Fruit fly (Drosophila melanogaster) whole organism, embryonic: ENCODE measurements around the gene ZnT77C.

Experiments used
- Asciz ChIP-seq: fragments of 200-800 bp; sonication (Bioruptor generic); optimal IDR thresholded peaks from 2 replicates; lab custom pipeline; 2017; ENCODE audit warnings: missing biosample characterization, mild to moderate bottlenecking, missing genetic modification characterization, missing genetic modification reagents
- CG11504 ChIP-seq: fragments of 200-800 bp; sonication (Bioruptor generic); optimal IDR thresholded peaks from 3 replicates; lab custom pipeline; 2019; ENCODE audit warnings: missing biosample characterization, mild to moderate bottlenecking, missing genetic modification characterization, moderate library complexity
- CG12071 ChIP-seq: fragments of 200-800 bp; sonication (Bioruptor generic); optimal IDR thresholded peaks from 3 replicates; lab custom pipeline; 2018; ENCODE audit warnings: missing biosample characterization, mild to moderate bottlenecking, missing genetic modification characterization
- CG14667 ChIP-seq: fragments of 200-800 bp; sonication (Bioruptor generic); IDR thresholded peaks from 2 replicates; pipeline ENCODE4 v1.3.6; 2022; ENCODE audit warnings: missing biosample characterization, missing genetic modification characterization
- CG1603 ChIP-seq: fragments of 200-800 bp; sonication (Bioruptor generic); optimal IDR thresholded peaks from 2 replicates; lab custom pipeline; 2019; ENCODE audit warnings: missing biosample characterization, mild to moderate bottlenecking, missing genetic modification characterization, moderate library complexity
- CG1647 ChIP-seq: fragments of 200-800 bp; sonication (Bioruptor generic); optimal IDR thresholded peaks from 3 replicates; lab custom pipeline; 2016; ENCODE audit warnings: missing biosample characterization, missing genetic modification characterization
- CG17328 ChIP-seq: fragments of 200-800 bp; sonication (Bioruptor generic); IDR thresholded peaks from 2 replicates; pipeline ENCODE4 v1.3.6; 2022; ENCODE audit warnings: missing biosample characterization, missing genetic modification characterization
- CG18764 ChIP-seq: fragments of 200-800 bp; sonication (Bioruptor generic); optimal IDR thresholded peaks from 3 replicates; lab custom pipeline; 2016; ENCODE audit warnings: missing biosample characterization, missing genetic modification characterization
- CG2120 ChIP-seq: fragments of 200-800 bp; sonication (Bioruptor generic); optimal IDR thresholded peaks from 3 replicates; lab custom pipeline; 2016; ENCODE audit warnings: missing biosample characterization, missing genetic modification characterization
- CG3281 ChIP-seq: fragments of 200-800 bp; sonication (Bioruptor generic); optimal IDR thresholded peaks from 3 replicates; lab custom pipeline; 2017; ENCODE audit warnings: missing biosample characterization, mild to moderate bottlenecking, missing genetic modification characterization
- CG33213 ChIP-seq: fragments of 200-800 bp; sonication (Bioruptor generic); optimal IDR thresholded peaks from 3 replicates; lab custom pipeline; 2016; ENCODE audit warnings: missing biosample characterization, missing genetic modification characterization
- CG3726 ChIP-seq: fragments of 200-800 bp; sonication (Bioruptor generic); IDR thresholded peaks from 3 replicates; pipeline ENCODE4, ENCODE4 v1.3.6; 2022; ENCODE audit warnings: missing biosample characterization, missing genetic modification characterization
- CG3847 ChIP-seq: fragments of 200-800 bp; sonication (Bioruptor generic); IDR thresholded peaks from 2 replicates; pipeline ENCODE4 v1.3.6; 2022; ENCODE audit warnings: missing biosample characterization, missing genetic modification characterization
- CG4360 ChIP-seq: fragments of 200-800 bp; sonication (Bioruptor generic); IDR thresholded peaks from 2 replicates; pipeline ENCODE4 v1.3.6; 2022; ENCODE audit warnings: missing biosample characterization, missing genetic modification characterization
- CG6272 ChIP-seq: fragments of 200-800 bp; sonication (Bioruptor generic); IDR thresholded peaks from 2 replicates; pipeline ENCODE4 v1.3.6; 2022; ENCODE audit warnings: missing biosample characterization, missing genetic modification characterization
- CG6683 ChIP-seq: fragments of 200-800 bp; sonication (Bioruptor generic); optimal IDR thresholded peaks from 2 replicates; lab custom pipeline; 2017; ENCODE audit warnings: missing biosample characterization, mild to moderate bottlenecking, missing genetic modification characterization, missing genetic modification reagents
- CG7372 ChIP-seq: fragments of 200-800 bp; sonication (Bioruptor generic); IDR thresholded peaks from 2 replicates; pipeline ENCODE4 v1.3.6; 2022; ENCODE audit warnings: missing biosample characterization, missing genetic modification characterization
- CG7556 ChIP-seq: fragments of 200-800 bp; sonication (Bioruptor generic); optimal IDR thresholded peaks from 2 replicates; lab custom pipeline; 2017; ENCODE audit warnings: missing biosample characterization, mild to moderate bottlenecking, missing genetic modification characterization
- CG7987 ChIP-seq: fragments of 200-800 bp; sonication (Bioruptor generic); optimal IDR thresholded peaks from 2 replicates; lab custom pipeline; 2018; ENCODE audit warnings: missing biosample characterization, mild to moderate bottlenecking, missing genetic modification characterization, moderate library complexity
- CG8281 ChIP-seq: fragments of 200-800 bp; sonication (Bioruptor generic); optimal IDR thresholded peaks from 2 replicates; lab custom pipeline; 2018; ENCODE audit warnings: missing biosample characterization, mild to moderate bottlenecking, missing genetic modification characterization, moderate library complexity
- CG8944 ChIP-seq: fragments of 200-800 bp; sonication (Bioruptor generic); optimal IDR thresholded peaks from 3 replicates; lab custom pipeline; 2016; ENCODE audit warnings: missing biosample characterization, missing genetic modification characterization
- CG9727 ChIP-seq: fragments of 200-800 bp; sonication (Bioruptor generic); optimal IDR thresholded peaks from 3 replicates; lab custom pipeline; 2017; ENCODE audit warnings: missing biosample characterization, mild to moderate bottlenecking, missing genetic modification characterization
- CoRest ChIP-seq: fragments of 200-800 bp; sonication (Bioruptor generic); optimal IDR thresholded peaks from 3 replicates; lab custom pipeline; 2018; ENCODE audit warnings: missing biosample characterization, mild to moderate bottlenecking, missing genetic modification characterization, moderate library complexity
- Dref ChIP-seq: fragments of 200-800 bp; sonication (Bioruptor generic); IDR thresholded peaks from 2 replicates; pipeline ENCODE4 v1.3.6; 2022; ENCODE audit warnings: missing biosample characterization, missing genetic modification characterization
- HLH3B ChIP-seq: fragments of 200-800 bp; sonication (Bioruptor generic); IDR thresholded peaks from 2 replicates; pipeline ENCODE4 v1.3.6; 2022; ENCODE audit warnings: missing biosample characterization, missing genetic modification characterization
- Hand ChIP-seq: fragments of 200-800 bp; sonication (Bioruptor generic); optimal IDR thresholded peaks from 2 replicates; lab custom pipeline; 2017; ENCODE audit warnings: mild to moderate bottlenecking, missing biosample characterization, missing genetic modification reagents, missing genetic modification characterization
- Lim3 ChIP-seq: fragments of 200-800 bp; sonication (Bioruptor generic); IDR thresholded peaks from 2 replicates; pipeline ENCODE4 v1.3.6; 2022; ENCODE audit warnings: missing biosample characterization, missing genetic modification characterization
- MTF-1 ChIP-seq: fragments of 200-800 bp; sonication (Bioruptor generic); optimal IDR thresholded peaks from 2 replicates; lab custom pipeline; 2018; ENCODE audit warnings: missing biosample characterization, mild to moderate bottlenecking, missing genetic modification characterization, borderline replicate concordance
- Med ChIP-seq: fragments of 200-800 bp; sonication (Bioruptor generic); peaks from one replicate; lab custom pipeline; 2016; ENCODE audit warnings: missing biosample characterization, missing genetic modification characterization, mild to moderate bottlenecking, inconsistent platforms, moderate library complexity
- Meics ChIP-seq: fragments of 200-800 bp; sonication (Bioruptor generic); optimal IDR thresholded peaks from 2 replicates; lab custom pipeline; 2017; ENCODE audit warnings: missing biosample characterization, mild to moderate bottlenecking, missing genetic modification characterization
- Myb ChIP-seq: fragments of 200-800 bp; sonication (Bioruptor generic); optimal IDR thresholded peaks from 2 replicates; lab custom pipeline; 2016; ENCODE audit warnings: missing biosample characterization, missing genetic modification characterization
- Nf-YA ChIP-seq: fragments of 200-800 bp; sonication (Bioruptor generic); IDR thresholded peaks from 2 replicates; pipeline ENCODE4 v1.3.6; 2022; ENCODE audit warnings: missing biosample characterization, missing genetic modification characterization
- Rfx ChIP-seq: fragments of 200-800 bp; sonication (Bioruptor generic); IDR thresholded peaks from 2 replicates; pipeline ENCODE4 v1.3.6; 2022; ENCODE audit warnings: missing biosample characterization, missing genetic modification characterization
- Side ChIP-seq: fragments of 200-800 bp; sonication (Bioruptor generic); optimal IDR thresholded peaks from 2 replicates; lab custom pipeline; 2016; ENCODE audit warnings: missing biosample characterization, missing genetic modification characterization
- Tbp ChIP-seq: fragments of >200 bp; optimal IDR thresholded peaks from 2 replicates; lab custom pipeline; 2018; ENCODE audit warnings: missing biosample characterization, missing genetic modification characterization
- chm ChIP-seq: fragments of 200-800 bp; sonication (Bioruptor generic); IDR thresholded peaks from 2 replicates; pipeline ENCODE4 v1.3.6; 2022; ENCODE audit warnings: missing biosample characterization, missing genetic modification characterization
- gsb ChIP-seq: fragments of 200-800 bp; sonication (Bioruptor generic); IDR thresholded peaks from 2 replicates; pipeline ENCODE4 v1.3.6; 2022; ENCODE audit warnings: missing biosample characterization, missing genetic modification characterization
- h ChIP-seq: fragments of >200 bp; optimal IDR thresholded peaks from 2 replicates; lab custom pipeline; 2017
- her ChIP-seq: fragments of 200-800 bp; sonication (Bioruptor generic); optimal IDR thresholded peaks from 2 replicates; lab custom pipeline; 2016; ENCODE audit warnings: missing biosample characterization, missing genetic modification characterization
- lilli ChIP-seq: fragments of 200-800 bp; sonication (Bioruptor generic); optimal IDR thresholded peaks from 3 replicates; lab custom pipeline; 2016; ENCODE audit warnings: missing biosample characterization, missing genetic modification characterization
- mirr ChIP-seq: fragments of 200-800 bp; sonication (Bioruptor generic); optimal IDR thresholded peaks from 3 replicates; lab custom pipeline; 2018; ENCODE audit warnings: missing biosample characterization, mild to moderate bottlenecking, missing genetic modification characterization
- nerfin-2 ChIP-seq: fragments of 200-800 bp; sonication (Bioruptor generic); IDR thresholded peaks from 2 replicates; pipeline ENCODE4 v1.3.6; 2022; ENCODE audit warnings: missing biosample characterization, missing genetic modification characterization; ENCODE audit not compliant: partially characterized antibody
- oc ChIP-seq: fragments of 200-800 bp; sonication (Bioruptor generic); optimal IDR thresholded peaks from 2 replicates; lab custom pipeline; 2018; ENCODE audit warnings: missing biosample characterization, mild to moderate bottlenecking, missing genetic modification characterization, moderate library complexity
- onecut ChIP-seq: fragments of 200-800 bp; sonication (Bioruptor generic); IDR thresholded peaks from 2 replicates; pipeline ENCODE4 v1.3.6; 2022; ENCODE audit warnings: missing biosample characterization, missing genetic modification characterization
- tna ChIP-seq: fragments of 200-800 bp; sonication (Bioruptor generic); IDR thresholded peaks from 2 replicates; pipeline ENCODE4 v1.3.6; 2022; ENCODE audit warnings: missing biosample characterization, missing genetic modification characterization; ENCODE audit not compliant: partially characterized antibody
- trh ChIP-seq: fragments of 200-800 bp; sonication (Bioruptor generic); optimal IDR thresholded peaks from 2 replicates; lab custom pipeline; 2016; ENCODE audit warnings: missing biosample characterization, missing genetic modification characterization
- ttk ChIP-seq: fragments of 200-800 bp; sonication (Bioruptor generic); IDR thresholded peaks from 2 replicates; pipeline ENCODE4 v2.1.2; 2022; ENCODE audit warnings: missing biosample characterization, missing genetic modification characterization
- unc-4 ChIP-seq: fragments of 200-800 bp; sonication (Bioruptor generic); IDR thresholded peaks from 2 replicates; pipeline ENCODE4 v1.3.6; 2022; ENCODE audit warnings: missing biosample characterization, missing genetic modification characterization; ENCODE audit not compliant: partially characterized antibody
- vvl ChIP-seq: fragments of 200-800 bp; sonication (Bioruptor generic); IDR thresholded peaks from 2 replicates; pipeline ENCODE4 v1.3.6; 2022; ENCODE audit warnings: missing biosample characterization, missing genetic modification characterization
- wor ChIP-seq: fragments of 200-800 bp; sonication (Bioruptor generic); IDR thresholded peaks from 2 replicates; pipeline ENCODE4 v1.3.6; 2022; ENCODE audit warnings: missing biosample characterization, missing genetic modification characterization
- zfh2 ChIP-seq: fragments of 200-800 bp; sonication (Bioruptor generic); optimal IDR thresholded peaks from 2 replicates; lab custom pipeline; 2016; ENCODE audit warnings: missing biosample characterization, missing genetic modification characterization

ZnT77C gene

DNA sequence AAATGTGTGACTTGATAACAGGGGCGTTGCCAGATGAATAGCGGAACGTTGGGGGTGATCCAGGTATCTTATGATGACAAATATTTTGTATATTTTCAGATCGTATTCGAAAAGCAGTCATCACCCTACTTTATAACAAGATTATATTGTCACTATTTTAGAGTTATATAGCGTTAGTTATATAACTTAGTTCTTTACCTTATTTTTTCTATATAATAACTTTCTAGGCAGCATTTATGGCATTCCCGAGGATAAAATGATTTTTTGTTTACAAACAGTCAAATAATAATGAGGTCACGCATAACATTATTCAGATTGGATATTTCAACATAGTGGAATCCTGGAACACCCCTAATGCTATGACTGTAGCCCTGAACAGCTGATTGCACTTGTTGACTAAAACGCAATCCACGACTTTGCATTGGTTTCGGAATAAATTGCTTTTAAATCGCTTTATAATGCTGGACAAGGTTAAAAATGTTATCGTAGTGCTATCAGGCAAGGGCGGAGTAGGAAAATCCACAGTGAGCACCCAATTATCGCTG lies 31.5 kb upstream of the ZnT77C start, which contains the start of gene Nubp2 (continued):
- TF ChIP-seq CG7556 (GFP tag; lab: Kevin White, UChicago) (peak; percentile 95), CG8944 (GFP tag; lab: Kevin White, UChicago) (peak; percentile 92), her (peak; percentile 79), CG9727 (GFP tag; lab: Kevin White, UChicago) (peak; percentile 96), CG1603 (tag; lab: Kevin White, UChicago) (peak; percentile 86), h (lab: Kevin White, UChicago) (no peak), vvl (peak; percentile 95), CG3726 (GFP tag; lab: Robert Waterston, UW) (peak; percentile 87; the same call in 1 of the 3 replicates), CG1647 (GFP tag; lab: Kevin White, UChicago) (peak; percentile 92), Hand (GFP tag; lab: Kevin White, UChicago) (peak; percentile 83), CG2120 (peak; percentile 98), MTF-1 (peak; percentile 65), CoRest (tag; lab: Kevin White, UChicago) (peak; percentile 98), Lim3 (GFP tag; lab: Robert Waterston, UW) (peak; percentile 63; the same call in 1 of the 2 replicates), CG33213 (peak; percentile 86), unc-4 (GFP tag; lab: Robert Waterston, UW) (no peak), Nf-YA (GFP tag; lab: Robert Waterston, UW) (peak; percentile 78), HLH3B (peak; percentile 90), CG12071 (GFP tag; lab: Kevin White, UChicago) (peak; percentile 81), CG18764 (GFP tag; lab: Kevin White, UChicago) (peak; percentile 94), oc (tag; lab: Kevin White, UChicago) (peak; percentile 86), wor (GFP tag; lab: Robert Waterston, UW) (peak; percentile 83), ttk (GFP tag; lab: Robert Waterston, UW) (peak; percentile 89), Side (peak; percentile 89), Myb (GFP tag; lab: Kevin White, UChicago) (peak; percentile 72), tna (no peak), lilli (GFP tag; lab: Kevin White, UChicago) (peak; percentile 97), CG3847 (GFP tag; lab: Robert Waterston, UW) (peak; percentile 96), Dref (GFP tag; lab: Robert Waterston, UW) (no peak), CG4360 (GFP tag; lab: Robert Waterston, UW) (no peak; the same call in 1 of the 2 replicates), CG17328 (GFP tag; lab: Robert Waterston, UW) (peak; percentile 81), mirr (GFP tag; lab: Kevin White, UChicago) (peak; percentile 89), CG14667 (GFP tag; lab: Robert Waterston, UW) (peak; percentile 89), zfh2 (GFP tag; lab: Kevin White, UChicago) (peak; percentile 96), Meics (GFP tag; lab: Kevin White, UChicago) (peak; percentile 96), Med (GFP tag; lab: Kevin White, UChicago) (peak; percentile 98), nerfin-2 (GFP tag; lab: Robert Waterston, UW) (no peak), onecut (peak; percentile 78), CG6272 (GFP tag; lab: Robert Waterston, UW) (peak; percentile 92), CG6683 (peak; percentile 81), Rfx (GFP tag; lab: Robert Waterston, UW) (peak; percentile 95), CG11504 (peak; percentile 95), trh (peak; percentile 95), Asciz (GFP tag; lab: Kevin White, UChicago) (peak; percentile 86), gsb (GFP tag; lab: Robert Waterston, UW) (peak; percentile 86), chm (GFP tag; lab: Robert Waterston, UW) (peak; percentile 84), CG7372 (GFP tag; lab: Robert Waterston, UW) (peak; percentile 95), CG3281 (GFP tag; lab: Kevin White, UChicago) (peak; percentile 96), CG7987 (peak; percentile 89), CG8281 (peak; percentile 85), Tbp (no peak)
